Worm (Caenorhabditis elegans): ENCODE data around the gene Y9C2UA.1.

The Y9C2UA.1 gene

ce11 chrII:9113759-9114158 is 25.7 kb upstream of the Y9C2UA.1 start (continued):
- TF ChIP-seq madf-9 (GFP tag; conservative IDR thresholded peaks at IDR 0.05): no peak
- TF ChIP-seq gei-8 (GFP tag; optimal IDR thresholded peaks at IDR 0.05): no peak
- no peak for TF ChIP-seq tag-97 (GFP tag; IDR thresholded peaks at IDR 0.05)
- peak; percentile 44 for TF ChIP-seq dpl-1 (GFP tag; optimal IDR thresholded peaks at IDR 0.05)
- peak; percentile 26 for TF ChIP-seq pqm-1 (tag; optimal IDR thresholded peaks at IDR 0.05)
- TF ChIP-seq php-3 (GFP tag; IDR thresholded peaks at IDR 0.05): no peak
- TF ChIP-seq daf-16 (GFP tag; optimal IDR thresholded peaks at IDR 0.05): peak in 1 of 2 experiments; percentile 9
- TF ChIP-seq daf-16 (tag; optimal IDR thresholded peaks at IDR 0.05): peak; percentile 2
- TF ChIP-seq lin-38 (GFP tag; IDR thresholded peaks at IDR 0.05): peak; percentile 35; the same call in 1 of the 2 replicates
- TF ChIP-seq nhr-28 (tag; optimal IDR thresholded peaks at IDR 0.05): peak; percentile 95
- peak; percentile 70; the same call in 1 of the 2 replicates for TF ChIP-seq tra-1 (GFP tag; IDR thresholded peaks at IDR 0.05)
- no peak for TF ChIP-seq ces-1 (GFP tag; optimal IDR thresholded peaks at IDR 0.05)
- TF ChIP-seq nhr-11 (tag; optimal IDR thresholded peaks at IDR 0.05): no peak
- no peak for TF ChIP-seq F37D6.2 (tag; optimal IDR thresholded peaks at IDR 0.05)
- peak in 1 of 2 experiments; percentile 77 for TF ChIP-seq mdl-1 (tag; optimal IDR thresholded peaks at IDR 0.05)
- peak; percentile 85 for TF ChIP-seq dmd-6 (GFP tag; IDR thresholded peaks at IDR 0.05)
- TF ChIP-seq ZK546.5 (tag; optimal IDR thresholded peaks at IDR 0.05): no peak
- no peak for TF ChIP-seq lin-15B (tag; optimal IDR thresholded peaks at IDR 0.05)
- no peak for TF ChIP-seq fos-1 (tag; optimal IDR thresholded peaks at IDR 0.05)
- TF ChIP-seq daf-8 (GFP tag; IDR thresholded peaks at IDR 0.05): no peak
- TF ChIP-seq T20F7.1 (GFP tag; optimal IDR thresholded peaks at IDR 0.05): peak; percentile 38
- TF ChIP-seq ceh-62 (tag; optimal IDR thresholded peaks at IDR 0.05): no peak
- TF ChIP-seq nhr-48 (tag; optimal IDR thresholded peaks at IDR 0.05): peak; percentile 73
- no peak for TF ChIP-seq dmd-8 (GFP tag; IDR thresholded peaks at IDR 0.05)
- TF ChIP-seq nhr-25 (tag; optimal IDR thresholded peaks at IDR 0.05; ENCODE audit: borderline replicate concordance, insufficient read depth): no peak
- TF ChIP-seq fkh-10 (GFP tag; optimal IDR thresholded peaks at IDR 0.05): no peak
- TF ChIP-seq zfp-3 (GFP tag; conservative IDR thresholded peaks at IDR 0.05): no peak
- TF ChIP-seq hmg-1.1 (GFP tag; IDR thresholded peaks at IDR 0.05): peak; percentile 62
- TF ChIP-seq sdz-12 (GFP tag; optimal IDR thresholded peaks at IDR 0.05): no peak
- peak; percentile 64 for TF ChIP-seq dve-1 (tag; optimal IDR thresholded peaks at IDR 0.05; ENCODE audit: insufficient read depth)
- peak; percentile 25 for TF ChIP-seq mes-2 (tag; optimal IDR thresholded peaks at IDR 0.05; ENCODE audit: poor library complexity, severe bottlenecking)
- TF ChIP-seq egl-27 (tag; optimal IDR thresholded peaks at IDR 0.05): no peak
- peak; percentile 33 for TF ChIP-seq spr-3 (GFP tag; optimal IDR thresholded peaks at IDR 0.05)
- 0 out of 2 replicates have a peak, but pooled peaks have one; percentile 13 for TF ChIP-seq vab-7 (GFP tag; IDR thresholded peaks at IDR 0.05)
- no peak for TF ChIP-seq zfp-2 (tag; optimal IDR thresholded peaks at IDR 0.05)
- TF ChIP-seq rbr-2 (tag; optimal IDR thresholded peaks at IDR 0.05): no peak
- TF ChIP-seq Y48G9A.11 (GFP tag; IDR thresholded peaks at IDR 0.05): no peak
- no peak for TF ChIP-seq ama-1 (optimal IDR thresholded peaks at IDR 0.05)

- TF ChIP-seq set-16 (GFP tag; IDR thresholded peaks at IDR 0.05): no peak
- TF ChIP-seq unc-62 (GFP tag; optimal IDR thresholded peaks at IDR 0.05 in 1 of 2): peak in 1 of 2 experiments; percentile 86
- no peak for TF ChIP-seq unc-62 (tag; optimal IDR thresholded peaks at IDR 0.05)
- no peak for TF ChIP-seq D1046.2 (GFP tag; IDR thresholded peaks at IDR 0.05)
- no peak for TF ChIP-seq saeg-2 (GFP tag; IDR thresholded peaks at IDR 0.05)
- TF ChIP-seq ztf-11 (tag; optimal IDR thresholded peaks at IDR 0.05): no peak
- no peak for TF ChIP-seq hmg-1.1 (GFP tag; IDR thresholded peaks at IDR 0.05)
- no peak for TF ChIP-seq R02D3.7 (tag; optimal IDR thresholded peaks at IDR 0.05)
- TF ChIP-seq lin-29 (GFP tag; IDR thresholded peaks at IDR 0.05): no peak
- TF ChIP-seq unc-39 (tag; optimal IDR thresholded peaks at IDR 0.05): no peak
- no peak for TF ChIP-seq rbr-2 (tag; optimal IDR thresholded peaks at IDR 0.05)
- TF ChIP-seq arid-1 (GFP tag; conservative IDR thresholded peaks at IDR 0.05): no peak
- TF ChIP-seq egl-27 (tag; optimal IDR thresholded peaks at IDR 0.05): no peak
- peak; percentile 68 for TF ChIP-seq aha-1 (tag)
- no peak for TF ChIP-seq nhr-10 (tag; optimal IDR thresholded peaks at IDR 0.05)
- TF ChIP-seq daf-12 (tag; optimal IDR thresholded peaks at IDR 0.05): no peak
- TF ChIP-seq sdz-12 (GFP tag; optimal IDR thresholded peaks at IDR 0.05): no peak
- TF ChIP-seq cey-2 (tag; optimal IDR thresholded peaks at IDR 0.05; ENCODE audit: borderline replicate concordance, insufficient read depth): no peak
Measured at ce11 chrII:9114972-9115371, 24.5 kb upstream of the Y9C2UA.1 start.
